Worm (Caenorhabditis elegans) whole organism, young adult: ENCODE data around the gene W09D10.4.

Experiments
- B0019.2 ChIP-seq: fragments of 200-800 bp; sonication (Bioruptor generic); conservative IDR thresholded peaks from 2 replicates; pipeline ENCODE4 v1.3.6; 2022; ENCODE audit warnings: missing genetic modification reagents, missing genetic modification characterization, missing compliant biosample characterization
- B0035.1 ChIP-seq: sonication (generic microtip); optimal IDR thresholded peaks from 2 replicates; lab custom pipeline; 2016; ENCODE audit warnings: missing genetic modification characterization, mild to moderate bottlenecking, missing compliant biosample characterization, missing genotype, missing genetic modification reagents
- B0261.1 ChIP-seq: sonication (generic microtip); optimal IDR thresholded peaks from 2 replicates; lab custom pipeline; 2016; ENCODE audit warnings: mild to moderate bottlenecking, missing genetic modification characterization, moderate library complexity, missing compliant biosample characterization
- attf-3 ChIP-seq: fragments of 200-800 bp; sonication (Bioruptor generic); conservative IDR thresholded peaks from 2 replicates; pipeline ENCODE4 v1.3.6; 2022; ENCODE audit warnings: missing genetic modification reagents, missing genetic modification characterization, missing compliant biosample characterization
- bed-2 ChIP-seq: fragments of 200-800 bp; sonication (Bioruptor generic); IDR thresholded peaks from 2 replicates; pipeline ENCODE4 v1.3.6; 2022; ENCODE audit warnings: missing genetic modification reagents, missing genetic modification characterization, missing compliant biosample characterization
- dpl-1 ChIP-seq: fragments of 150-350 bp; optimal IDR thresholded peaks from 2 replicates; lab custom pipeline; 2014; ENCODE audit warnings: missing biosample characterization, missing genetic modification reagents, missing genetic modification characterization
- lsy-27 ChIP-seq: sonication (generic microtip); optimal IDR thresholded peaks from 2 replicates; lab custom pipeline; 2017; ENCODE audit warnings: missing genetic modification characterization, mild to moderate bottlenecking, missing compliant biosample characterization, antibody characterized with exemption, missing genotype, borderline replicate concordance; ENCODE audit not compliant: insufficient read depth
- madf-8 ChIP-seq: fragments of 200-800 bp; sonication (Bioruptor generic); conservative IDR thresholded peaks from 2 replicates; pipeline ENCODE4 v1.3.6; 2022; ENCODE audit warnings: missing genetic modification reagents, missing genetic modification characterization, missing compliant biosample characterization
- mel-28 ChIP-seq: sonication (generic microtip); optimal IDR thresholded peaks from 2 replicates; lab custom pipeline; 2016; ENCODE audit warnings: borderline replicate concordance, mild to moderate bottlenecking, missing genetic modification characterization, missing compliant biosample characterization
- pha-4 ChIP-seq: fragments of 150-350 bp; sonication (generic microtip); optimal IDR thresholded peaks from 2 replicates; lab custom pipeline; 2014; ENCODE audit warnings: missing biosample characterization, missing genetic modification reagents, missing genetic modification characterization
- snpc-1.3 ChIP-seq: sonication (generic microtip); optimal IDR thresholded peaks from 2 replicates; lab custom pipeline; 2017; ENCODE audit warnings: missing genetic modification characterization, mild to moderate bottlenecking, missing compliant biosample characterization, antibody characterized with exemption, moderate library complexity, missing genotype, missing genetic modification reagents; ENCODE audit not compliant: insufficient read depth
- ztf-18 ChIP-seq: sonication (generic microtip); optimal IDR thresholded peaks from 2 replicates; lab custom pipeline; 2016; ENCODE audit warnings: missing genotype, mild to moderate bottlenecking, missing genetic modification characterization, missing compliant biosample characterization
- ztf-6 ChIP-seq: fragments of 200-800 bp; sonication (Bioruptor generic); IDR thresholded peaks from 2 replicates; pipeline ENCODE4 v1.3.6; 2022; ENCODE audit warnings: missing genetic modification reagents, missing genetic modification characterization, missing compliant biosample characterization

- TF ChIP-seq ztf-6 (GFP tag; lab: Robert Waterston, UW), result no peak
- TF ChIP-seq dpl-1 (GFP tag; lab: Kevin White, UChicago), result no peak
- no peak for TF ChIP-seq B0035.1
- TF ChIP-seq pha-4 (tag; lab: Kevin White, UChicago), result no peak
- TF ChIP-seq B0261.1 (tag; lab: Kevin White, UChicago), result no peak
- no peak for TF ChIP-seq mel-28 (tag; lab: Kevin White, UChicago)
- TF ChIP-seq snpc-1.3 (tag; lab: Kevin White, UChicago), result peak; percentile 5
- TF ChIP-seq bed-2, result no peak
- no peak for TF ChIP-seq ztf-18
- no peak for TF ChIP-seq attf-3 (GFP tag; lab: Robert Waterston, UW)
- TF ChIP-seq B0019.2 (GFP tag; lab: Robert Waterston, UW), result no peak; the same call in 1 of the 2 replicates
- peak; percentile 39; the same call in 1 of the 2 replicates for TF ChIP-seq madf-8 (GFP tag; lab: Robert Waterston, UW)
- TF ChIP-seq lsy-27 (tag; lab: Kevin White, UChicago), result no peak
These were observed 17.3 kb upstream of the W09D10.4 start for ce11 chrIII:10733300-10733699.
